Fruit fly (Drosophila melanogaster): ENCODE data around the gene vir-1.

- TF ChIP-seq Dll (optimal IDR thresholded peaks at IDR 0.05) (no peak), CG8478 (optimal IDR thresholded peaks at IDR 0.05) (no peak), psq (optimal IDR thresholded peaks at IDR 0.05) (no peak), EcR (GFP tag; optimal IDR thresholded peaks at IDR 0.05) (no peak), pan (optimal IDR thresholded peaks at IDR 0.05) (no peak), usp (GFP tag; optimal IDR thresholded peaks at IDR 0.05) (no peak)
Observed at dm6 chr2L:12423106-12423836, at the start of gene vir-1.

Measured in whole organism.